Fruit fly (Drosophila melanogaster): ENCODE measurements around the gene Usp12-46.
A peak's percentile ranks its signal among the peaks of the same experiment; 100 is the strongest.

Usp12-46 gene

dm6 chr3R:22720808-22721306, 29.8 kb upstream of the Usp12-46 start, which contains the start of gene wge (continued):
- TF ChIP-seq CG18764 (GFP tag; optimal IDR thresholded peaks at IDR 0.05) (no peak), CG8388 (GFP tag; optimal IDR thresholded peaks at IDR 0.05) (no peak), CG11560 (tag; IDR thresholded peaks at IDR 0.05) (peak; percentile 96), wor (GFP tag; IDR thresholded peaks at IDR 0.05) (no peak), MESR4 (GFP tag; optimal IDR thresholded peaks at IDR 0.05) (peak; percentile 74), Mad (GFP tag; optimal IDR thresholded peaks at IDR 0.05) (no peak), Gug (GFP tag; IDR thresholded peaks at IDR 0.05) (no peak), CG14710 (tag; optimal IDR thresholded peaks at IDR 0.05) (peak; percentile 50), HLH4C (GFP tag; IDR thresholded peaks at IDR 0.05; ENCODE audit: partially characterized antibody) (peak; percentile 63; the same call in 2 of the 3 replicates), Drgx (GFP tag; IDR thresholded peaks at IDR 0.05) (peak; percentile 40; the same call in 1 of the 2 replicates), Trl (optimal IDR thresholded peaks at IDR 0.05) (no peak), Trl (GFP tag; optimal IDR thresholded peaks at IDR 0.05) (no peak), chif (GFP tag; optimal IDR thresholded peaks at IDR 0.05) (no peak), fd64A (GFP tag; optimal IDR thresholded peaks at IDR 0.05) (no peak), Dek (tag; optimal IDR thresholded peaks at IDR 0.05) (no peak), ato (GFP tag; IDR thresholded peaks at IDR 0.05; ENCODE audit: partially characterized antibody) (peak; percentile 84), abd-A (tag; optimal IDR thresholded peaks at IDR 0.05) (peak; percentile 31), CG32772 (GFP tag; IDR thresholded peaks at IDR 0.05) (peak; percentile 60), gfzf (GFP tag; optimal IDR thresholded peaks at IDR 0.05) (peak; percentile 75), stwl (tag; optimal IDR thresholded peaks at IDR 0.05) (peak; percentile 48), CG18262 (tag; optimal IDR thresholded peaks at IDR 0.05) (peak; percentile 18), CG12769 (tag; optimal IDR thresholded peaks at IDR 0.05) (no peak), YL-1 (GFP tag; optimal IDR thresholded peaks at IDR 0.05) (peak; percentile 62), dysf (GFP tag; IDR thresholded peaks at IDR 0.05) (no peak), CG14667 (GFP tag; IDR thresholded peaks at IDR 0.05) (no peak), Opbp (GFP tag; IDR thresholded peaks at IDR 0.05; ENCODE audit: partially characterized antibody) (peak; percentile 58; the same call in 1 of the 3 replicates), kay (GFP tag; optimal IDR thresholded peaks at IDR 0.05) (peak; percentile 81), Bgb (GFP tag; IDR thresholded peaks at IDR 0.05; ENCODE audit: partially characterized antibody) (peak; percentile 76), BEAF-32 (GFP tag; optimal IDR thresholded peaks at IDR 0.05) (peak; percentile 68), CG34224 (GFP tag; IDR thresholded peaks at IDR 0.05; ENCODE audit: partially characterized antibody) (peak; percentile 71), Dbx (GFP tag; IDR thresholded peaks at IDR 0.05) (no peak), CG15514 (GFP tag; optimal IDR thresholded peaks at IDR 0.05) (peak; percentile 38), sug (tag; optimal IDR thresholded peaks at IDR 0.05) (peak; percentile 5), CG9817 (tag; optimal IDR thresholded peaks at IDR 0.05) (no peak), CG4617 (GFP tag; optimal IDR thresholded peaks at IDR 0.05; ENCODE audit: borderline replicate concordance) (peak; percentile 88), bbx (GFP tag; IDR thresholded peaks at IDR 0.05; ENCODE audit: partially characterized antibody) (peak; percentile 74)

dm6 chr3R:22724149-22724973, 26.3 kb upstream of the Usp12-46 start, which contains the start of gene Irp-1A:
Gene Irp-1A (minus strand): TSS chr3R:22724587.
- TF ChIP-seq Hey (tag; optimal IDR thresholded peaks at IDR 0.05) (no peak), ttk (GFP tag; IDR thresholded peaks at IDR 0.05) (peak; percentile 74), HHEX (GFP tag; optimal IDR thresholded peaks at IDR 0.05) (peak; percentile 60), CG7987 (GFP tag; optimal IDR thresholded peaks at IDR 0.05) (no peak), CG33213 (GFP tag; optimal IDR thresholded peaks at IDR 0.05) (peak; percentile 13), gfzf (GFP tag; optimal IDR thresholded peaks at IDR 0.05) (peak; percentile 16), dysf (GFP tag; IDR thresholded peaks at IDR 0.05) (peak; percentile 72; the same call in 2 of the 3 replicates), CG1602 (GFP tag; optimal IDR thresholded peaks at IDR 0.05) (peak; percentile 45), ERR (GFP tag; optimal IDR thresholded peaks at IDR 0.05) (no peak), p53 (GFP tag; optimal IDR thresholded peaks at IDR 0.05) (no peak), Sry-δ (GFP tag; optimal IDR thresholded peaks at IDR 0.05) (peak; percentile 91), CG11560 (tag; IDR thresholded peaks at IDR 0.05) (no peak), trem (tag; optimal IDR thresholded peaks at IDR 0.05) (peak; percentile 80), ash1 (GFP tag; optimal IDR thresholded peaks at IDR 0.05) (no peak), Hr39 (optimal IDR thresholded peaks at IDR 0.05) (no peak), CG1233 (GFP tag; optimal IDR thresholded peaks at IDR 0.05) (peak; percentile 41)

Data from whole organism, embryonic.